Worm (Caenorhabditis elegans) whole organism, midembryonic: ENCODE data around the gene fbxa-48.

Experiments used
- cog-1 ChIP-seq: sonication (generic microtip); optimal IDR thresholded peaks from 2 replicates; lab custom pipeline; 2016; ENCODE audit warnings: missing genetic modification characterization, missing compliant biosample characterization
- flt-1 ChIP-seq: fragments of 200-800 bp; sonication (Bioruptor generic); IDR thresholded peaks from 2 replicates; pipeline ENCODE4 v1.3.6; 2022; ENCODE audit warnings: missing genetic modification characterization, missing compliant biosample characterization
- klf-2 ChIP-seq: fragments of 200-800 bp; sonication (Bioruptor generic); conservative IDR thresholded peaks from 2 replicates; pipeline ENCODE4 v1.3.6; 2022; ENCODE audit warnings: missing genetic modification reagents, missing genetic modification characterization, missing compliant biosample characterization
- med-1 ChIP-seq: sonication (generic microtip); optimal IDR thresholded peaks from 2 replicates; lab custom pipeline; 2017; ENCODE audit warnings: missing genetic modification characterization, mild to moderate bottlenecking, missing compliant biosample characterization, antibody characterized with exemption, missing genetic modification reagents; ENCODE audit not compliant: insufficient read depth
- tab-1 ChIP-seq: fragments of 200-800 bp; sonication (Bioruptor generic); IDR thresholded peaks from 2 replicates; pipeline ENCODE4 v1.3.6; 2022; ENCODE audit warnings: missing genetic modification characterization, missing compliant biosample characterization
- ztf-29 ChIP-seq: fragments of 200-800 bp; sonication (Bioruptor generic); IDR thresholded peaks from 2 replicates; pipeline ENCODE4 v1.3.6; 2022; ENCODE audit warnings: missing genetic modification reagents, missing genetic modification characterization, missing compliant biosample characterization

ce11 chrIII:2245727-2246126, 26.2 kb downstream of the fbxa-48 start, which contains the start of gene srd-67:
- TF ChIP-seq ztf-29 (GFP tag; lab: Robert Waterston, UW) (no peak), med-1 (GFP tag; lab: Kevin White, UChicago) (no peak), cog-1 (tag; lab: Kevin White, UChicago) (no peak), klf-2 (GFP tag; lab: Robert Waterston, UW) (no peak), flt-1 (GFP tag; lab: Robert Waterston, UW) (no peak), tab-1 (GFP tag; lab: Robert Waterston, UW) (no peak)
